Worm (Caenorhabditis elegans): ENCODE measurements around the gene F17E9.5.

DNA sequence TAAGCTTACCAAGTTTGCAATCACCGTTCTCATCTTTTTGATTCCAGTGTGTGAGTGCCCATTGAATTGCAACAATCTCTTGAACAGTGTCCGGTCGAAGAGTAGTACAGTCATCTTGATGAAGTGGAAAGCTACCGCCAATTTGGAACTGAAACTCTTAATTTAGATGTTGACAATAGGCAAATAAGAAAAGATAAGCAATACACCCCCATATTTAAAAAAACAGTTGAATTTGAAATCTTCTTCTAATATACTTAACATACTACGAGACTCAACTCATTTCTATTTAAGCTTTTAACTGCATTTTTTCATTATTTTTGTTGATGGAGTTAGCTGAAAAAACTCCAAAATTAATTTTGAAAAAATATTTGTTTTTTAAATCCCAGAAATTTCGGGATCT is 33.5 kb upstream of the F17E9.5 start:
- TF ChIP-seq ztf-23 (GFP tag; IDR thresholded peaks at IDR 0.05) = no peak
- no peak for TF ChIP-seq T22C8.4 (GFP tag; IDR thresholded peaks at IDR 0.05)
- no peak for TF ChIP-seq ztf-29 (GFP tag; IDR thresholded peaks at IDR 0.05)

All from whole organism, midembryonic.